Fruit fly (Drosophila melanogaster): ENCODE data around the gene CG15743.

Gene CG15743

dm6 chrX:13323114-13323513 lies 37.6 kb downstream of the CG15743 start (continued):
- TF ChIP-seq HLH4C (GFP tag; IDR thresholded peaks at IDR 0.05; ENCODE audit: partially characterized antibody) = no peak
- peak; percentile 62 for TF ChIP-seq CG33213 (GFP tag; optimal IDR thresholded peaks at IDR 0.05)
- no peak for TF ChIP-seq mld (GFP tag; IDR thresholded peaks at IDR 0.05; ENCODE audit: partially characterized antibody)
- no peak for TF ChIP-seq gsb (GFP tag; IDR thresholded peaks at IDR 0.05)
- peak; percentile 53 for TF ChIP-seq scrt (GFP tag; optimal IDR thresholded peaks at IDR 0.05)
- TF ChIP-seq crol (GFP tag; IDR thresholded peaks at IDR 0.05) = no peak
- TF ChIP-seq B-H1 (GFP tag; IDR thresholded peaks at IDR 0.05) = no peak
- TF ChIP-seq chm (GFP tag; IDR thresholded peaks at IDR 0.05) = peak; percentile 47; the same call in 1 of the 2 replicates
- TF ChIP-seq CG14441 (GFP tag; IDR thresholded peaks at IDR 0.05) = peak; percentile 73
- TF ChIP-seq CG18764 (GFP tag; optimal IDR thresholded peaks at IDR 0.05) = peak; percentile 59
- peak; percentile 57 for TF ChIP-seq wdn (GFP tag; IDR thresholded peaks at IDR 0.05)
- no peak for TF ChIP-seq otp (GFP tag; IDR thresholded peaks at IDR 0.05)
- peak; percentile 20 for TF ChIP-seq NK7.1 (GFP tag; optimal IDR thresholded peaks at IDR 0.05)
- TF ChIP-seq sna (GFP tag; IDR thresholded peaks at IDR 0.05; ENCODE audit: partially characterized antibody) = no peak
- no peak for TF ChIP-seq CG6813 (GFP tag; optimal IDR thresholded peaks at IDR 0.05)
- no peak for TF ChIP-seq CG17186 (GFP tag; optimal IDR thresholded peaks at IDR 0.05)
- TF ChIP-seq CG30020 (tag; optimal IDR thresholded peaks at IDR 0.05) = no peak
- TF ChIP-seq wek (GFP tag; optimal IDR thresholded peaks at IDR 0.05) = no peak
- TF ChIP-seq CG11398 (GFP tag; optimal IDR thresholded peaks at IDR 0.05) = peak; percentile 43
- no peak for TF ChIP-seq z (GFP tag; IDR thresholded peaks at IDR 0.05)
- TF ChIP-seq Atf3 (GFP tag; optimal IDR thresholded peaks at IDR 0.05) = peak; percentile 34
- TF ChIP-seq gcm2 (GFP tag; optimal IDR thresholded peaks at IDR 0.05) = no peak
- peak; percentile 65 for TF ChIP-seq chn (GFP tag; optimal IDR thresholded peaks at IDR 0.05)
- TF ChIP-seq CG7928 (GFP tag; optimal IDR thresholded peaks at IDR 0.05) = no peak
- peak; percentile 72 for TF ChIP-seq CG31441 (GFP tag; IDR thresholded peaks at IDR 0.05)
- TF ChIP-seq Vsx1 (GFP tag; optimal IDR thresholded peaks at IDR 0.05) = peak; percentile 5
- peak; percentile 39 for TF ChIP-seq disco-r (GFP tag; optimal IDR thresholded peaks at IDR 0.05)
- TF ChIP-seq ato (GFP tag; IDR thresholded peaks at IDR 0.05; ENCODE audit: partially characterized antibody) = no peak
- TF ChIP-seq CG8388 (GFP tag; optimal IDR thresholded peaks at IDR 0.05) = peak; percentile 38
- TF ChIP-seq CG13894 (tag; optimal IDR thresholded peaks at IDR 0.05) = no peak
- no peak for TF ChIP-seq tll (GFP tag; optimal IDR thresholded peaks at IDR 0.05)
- peak; percentile 54 for TF ChIP-seq CG12744 (GFP tag; optimal IDR thresholded peaks at IDR 0.05)
- TF ChIP-seq Fer1 (GFP tag; optimal IDR thresholded peaks at IDR 0.05) = peak; percentile 55
- peak; percentile 22 for TF ChIP-seq Deaf1 (tag; optimal IDR thresholded peaks at IDR 0.05)
- no peak for TF ChIP-seq Bgb (GFP tag; IDR thresholded peaks at IDR 0.05; ENCODE audit: partially characterized antibody)
- peak; percentile 46 for TF ChIP-seq bab2 (GFP tag; optimal IDR thresholded peaks at IDR 0.05)
- no peak for TF ChIP-seq pita (GFP tag; optimal IDR thresholded peaks at IDR 0.05)
- TF ChIP-seq Opbp (GFP tag; IDR thresholded peaks at IDR 0.05; ENCODE audit: partially characterized antibody) = no peak
- peak in 1 of 2 experiments; percentile 91 for TF ChIP-seq eve (GFP tag; optimal IDR thresholded peaks at IDR 0.05)
- no peak for TF ChIP-seq psq (GFP tag; optimal IDR thresholded peaks at IDR 0.05)
- no peak for TF ChIP-seq CG2875 (GFP tag; optimal IDR thresholded peaks at IDR 0.05)
- TF ChIP-seq phol (tag; optimal IDR thresholded peaks at IDR 0.05) = peak; percentile 69
- peak; percentile 28 for TF ChIP-seq Sry-δ (GFP tag; optimal IDR thresholded peaks at IDR 0.05)
- no peak for TF ChIP-seq CG10462 (GFP tag; optimal IDR thresholded peaks at IDR 0.05)
- no peak for TF ChIP-seq CG8290 (GFP tag; optimal IDR thresholded peaks at IDR 0.05)
- no peak for TF ChIP-seq CG8290 (tag; optimal IDR thresholded peaks at IDR 0.05)
- peak; percentile 60 for TF ChIP-seq tin (GFP tag; optimal IDR thresholded peaks at IDR 0.05)
- no peak for TF ChIP-seq CG6272 (GFP tag; IDR thresholded peaks at IDR 0.05)
- TF ChIP-seq CG12236 (GFP tag; optimal IDR thresholded peaks at IDR 0.05) = peak; percentile 38
- TF ChIP-seq cg (GFP tag; optimal IDR thresholded peaks at IDR 0.05) = no peak
- TF ChIP-seq CG12299 (tag; optimal IDR thresholded peaks at IDR 0.05) = no peak

Data from whole organism, embryonic.